Worm (Caenorhabditis elegans) whole organism, late embryonic: ENCODE data around the gene M03E7.3.

Experiments used
- ceh-6 ChIP-seq: fragments of 200-800 bp; sonication (Bioruptor generic); optimal IDR thresholded peaks from 2 replicates; lab custom pipeline; 2018; ENCODE audit warnings: mild to moderate bottlenecking, missing genetic modification characterization, missing compliant biosample characterization
- ets-4 ChIP-seq: sonication (generic microtip); optimal IDR thresholded peaks from 2 replicates; lab custom pipeline; 2016; ENCODE audit warnings: missing genetic modification characterization, missing compliant biosample characterization
- hlh-30 ChIP-seq: sonication (generic microtip); optimal IDR thresholded peaks from 2 replicates; lab custom pipeline; 2017; ENCODE audit warnings: antibody characterized with exemption, missing genetic modification characterization, missing compliant biosample characterization; ENCODE audit not compliant: insufficient read depth
- lim-6 ChIP-seq: sonication (generic microtip); optimal IDR thresholded peaks from 2 replicates; lab custom pipeline; 2016; ENCODE audit warnings: missing genetic modification characterization, missing compliant biosample characterization
- nhr-11 ChIP-seq: fragments of 150-350 bp; optimal IDR thresholded peaks from 2 replicates; lab custom pipeline; 2014; ENCODE audit warnings: missing biosample characterization, missing genetic modification characterization

DNA sequence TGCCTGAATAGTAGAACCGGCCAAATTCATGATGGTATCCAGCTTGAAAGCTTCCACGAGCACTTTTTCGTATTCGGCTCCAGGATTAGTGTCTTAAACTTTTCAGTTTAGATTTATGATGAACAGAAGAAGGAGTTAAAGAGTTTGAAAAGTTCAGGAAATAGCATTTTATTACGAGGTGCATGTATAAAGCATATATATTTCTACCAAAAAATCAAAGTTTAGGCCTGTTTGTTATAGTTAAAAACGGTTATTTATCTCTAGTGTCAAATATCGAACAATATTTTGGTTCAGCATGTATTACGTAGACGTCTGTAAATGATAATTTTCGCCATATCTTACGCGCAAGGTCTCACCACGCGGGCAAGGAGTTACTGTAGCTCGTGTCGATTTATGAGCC is 33.5 kb upstream of the M03E7.3 start, which contains the start of gene klc-2:
- no peak for TF ChIP-seq lim-6 (tag; lab: Kevin White, UChicago)
- TF ChIP-seq ceh-6 = no peak
- no peak for TF ChIP-seq hlh-30 (tag; lab: Kevin White, UChicago)
- TF ChIP-seq nhr-11 (tag; lab: Kevin White, UChicago) = no peak
- TF ChIP-seq ets-4 (tag; lab: Kevin White, UChicago) = no peak
